Fruit fly (Drosophila melanogaster) whole organism: ENCODE measurements around the gene wap.

Experiments used
- Dll ChIP-seq: fragments of >200 bp; optimal IDR thresholded peaks from 2 replicates; lab custom pipeline; 2017
- pan ChIP-seq: fragments of >200 bp; optimal IDR thresholded peaks from 2 replicates; lab custom pipeline; 2017
- usp ChIP-seq: fragments of >200 bp; optimal IDR thresholded peaks from 2 replicates; lab custom pipeline; 2017; ENCODE audit warnings: missing biosample characterization, missing genetic modification characterization, mixed read lengths

DNA sequence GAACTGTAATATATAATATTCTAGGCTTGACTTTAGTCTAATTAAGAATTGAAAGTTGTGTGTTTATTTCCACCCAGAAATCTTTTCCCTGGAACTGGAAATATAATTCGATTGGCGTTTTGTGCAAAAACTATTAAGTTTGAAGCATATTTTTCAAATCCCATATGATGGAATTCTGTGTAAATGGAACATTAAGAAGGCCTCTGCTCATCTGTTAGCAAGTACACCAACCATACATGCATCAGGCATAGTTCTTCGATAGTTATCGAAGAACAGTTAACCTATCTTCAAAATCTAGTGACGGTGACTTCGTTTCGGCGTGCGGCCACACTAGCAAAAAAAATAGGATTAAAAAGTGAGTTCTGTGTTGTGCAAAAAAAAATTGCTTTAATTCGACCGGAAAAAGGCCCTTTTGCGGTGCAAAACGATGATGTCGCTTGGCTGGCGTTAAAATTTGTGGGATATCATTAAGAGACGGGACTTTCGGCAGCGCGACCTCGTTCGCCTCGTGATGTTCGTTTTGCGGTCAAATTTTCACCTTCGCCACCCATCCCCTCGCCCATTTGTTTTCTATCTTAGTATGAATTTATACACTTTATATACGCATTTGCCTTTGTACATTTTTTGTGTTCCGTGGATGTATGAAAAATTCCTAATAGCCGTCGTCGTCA lies 422 bp upstream of the wap start, which contains the start of gene Usp2:
- TF ChIP-seq pan (no peak), usp (GFP tag; lab: Kevin White, UChicago) (no peak), Dll (lab: Kevin White, UChicago) (no peak)
